Worm (Caenorhabditis elegans) whole organism, L2 larva: Measurements from ENCODE around the gene col-157.
"Not testable (repeated sequence)": the region's sequence is repeated elsewhere in the genome, so short reads cannot be mapped to it uniquely, and the experiment has no call there.

Experiments used
- C34F6.9 ChIP-seq: fragments of 150-350 bp; optimal IDR thresholded peaks from 2 replicates; lab custom pipeline; 2014; ENCODE audit warnings: missing biosample characterization, missing genetic modification characterization
- F13H6.1 ChIP-seq: sonication (generic microtip); optimal IDR thresholded peaks from 2 replicates; lab custom pipeline; 2016; ENCODE audit warnings: missing genetic modification characterization, missing compliant biosample characterization
- R02D3.7 ChIP-seq: fragments of 150-350 bp; optimal IDR thresholded peaks from 2 replicates; lab custom pipeline; 2014; ENCODE audit warnings: missing biosample characterization, missing genetic modification characterization
- ZK546.5 ChIP-seq: sonication (generic microtip); optimal IDR thresholded peaks from 2 replicates; lab custom pipeline; 2017; ENCODE audit warnings: missing biosample characterization, missing genetic modification characterization
- aly-2 ChIP-seq: fragments of 150-350 bp; optimal IDR thresholded peaks from 2 replicates; lab custom pipeline; 2014; ENCODE audit warnings: missing biosample characterization, missing genetic modification characterization
- blmp-1 ChIP-seq: sonication (generic microtip); optimal IDR thresholded peaks from 2 replicates; lab custom pipeline; 2017; ENCODE audit warnings: missing genetic modification characterization, mild to moderate bottlenecking, missing compliant biosample characterization, antibody characterized with exemption, moderate library complexity; ENCODE audit not compliant: insufficient read depth
- crh-2 ChIP-seq: sonication (generic microtip); optimal IDR thresholded peaks from 2 replicates; lab custom pipeline; 2017; ENCODE audit warnings: missing biosample characterization, missing genetic modification characterization
- dmd-4 ChIP-seq: sonication (generic microtip); optimal IDR thresholded peaks from 2 replicates; lab custom pipeline; 2017; ENCODE audit warnings: missing biosample characterization, missing genetic modification characterization
- elt-1 ChIP-seq: fragments of 150-350 bp; optimal IDR thresholded peaks from 2 replicates; lab custom pipeline; 2014; ENCODE audit warnings: missing biosample characterization, missing genetic modification characterization
- elt-3 ChIP-seq: sonication (generic microtip); optimal IDR thresholded peaks from 2 replicates; lab custom pipeline; 2017; ENCODE audit warnings: missing biosample characterization, missing genetic modification characterization
- fos-1 ChIP-seq: fragments of 150-350 bp; optimal IDR thresholded peaks from 2 replicates; lab custom pipeline; 2014; ENCODE audit warnings: missing biosample characterization, missing genetic modification characterization
- gmeb-1 ChIP-seq: fragments of 150-350 bp; optimal IDR thresholded peaks from 2 replicates; lab custom pipeline; 2014; ENCODE audit warnings: missing biosample characterization, missing genetic modification characterization
- lin-11 ChIP-seq: fragments of 150-350 bp; sonication (generic microtip); optimal IDR thresholded peaks from 2 replicates; lab custom pipeline; 2014; ENCODE audit warnings: missing biosample characterization, missing genetic modification characterization, inconsistent platforms, mixed read lengths
- lin-13 ChIP-seq: fragments of 150-350 bp; optimal IDR thresholded peaks from 2 replicates; lab custom pipeline; 2014; ENCODE audit warnings: missing biosample characterization, missing genetic modification reagents, missing genetic modification characterization
- lin-39 ChIP-seq: fragments of 150-350 bp; optimal IDR thresholded peaks from 2 replicates; lab custom pipeline; 2014; ENCODE audit warnings: missing biosample characterization, missing genetic modification reagents, missing genetic modification characterization
- lsy-2 ChIP-seq, 2 experiments: fragments of 150-350 bp in 1 of 2; sonication (generic microtip) in 1 of 2; optimal IDR thresholded peaks; 2 replicates each; lab custom pipeline; 2014 to 2017; ENCODE audit warnings: missing biosample characterization in 2 of 2, missing genetic modification characterization in 2 of 2
- mab-5 ChIP-seq: fragments of 150-350 bp; optimal IDR thresholded peaks from 2 replicates; lab custom pipeline; 2014; ENCODE audit warnings: missing biosample characterization, missing genetic modification characterization
- mdl-1 ChIP-seq, 2 experiments: fragments of 150-350 bp in 1 of 2; sonication (generic microtip) in 1 of 2; optimal IDR thresholded peaks; 2 replicates each; lab custom pipeline; 2017; ENCODE audit warnings: missing biosample characterization in 2 of 2, missing genetic modification characterization in 2 of 2
- nhr-129 ChIP-seq: fragments of 150-350 bp; optimal IDR thresholded peaks from 2 replicates; lab custom pipeline; 2014; ENCODE audit warnings: missing biosample characterization, missing genetic modification characterization
- nhr-21 ChIP-seq: fragments of 150-350 bp; optimal IDR thresholded peaks from 2 replicates; lab custom pipeline; 2014; ENCODE audit warnings: missing biosample characterization, missing genetic modification characterization
- nhr-25 ChIP-seq: fragments of 150-350 bp; sonication (generic microtip); optimal IDR thresholded peaks from 3 replicates; lab custom pipeline; 2014; ENCODE audit warnings: missing biosample characterization, missing genetic modification characterization
- nhr-6 ChIP-seq: fragments of 150-350 bp; optimal IDR thresholded peaks from 2 replicates; lab custom pipeline; 2014; ENCODE audit warnings: missing biosample characterization, missing genetic modification characterization
- nhr-77 ChIP-seq: fragments of 150-350 bp; optimal IDR thresholded peaks from 2 replicates; lab custom pipeline; 2014; ENCODE audit warnings: missing biosample characterization, missing genetic modification characterization
- peb-1 ChIP-seq: fragments of 150-350 bp; optimal IDR thresholded peaks from 2 replicates; lab custom pipeline; 2014; ENCODE audit warnings: missing biosample characterization, missing genetic modification characterization
- sem-4 ChIP-seq: fragments of 150-350 bp; optimal IDR thresholded peaks from 2 replicates; lab custom pipeline; 2014; ENCODE audit warnings: missing biosample characterization, missing genetic modification reagents, missing genetic modification characterization
- skn-1 ChIP-seq: sonication (generic microtip); optimal IDR thresholded peaks from 2 replicates; lab custom pipeline; 2017; ENCODE audit warnings: missing biosample characterization, missing genetic modification characterization
- sma-3 ChIP-seq: sonication (generic microtip); optimal IDR thresholded peaks from 2 replicates; lab custom pipeline; 2016; ENCODE audit warnings: missing genetic modification reagents, missing genetic modification characterization, missing compliant biosample characterization
- sma-9 ChIP-seq, 2 experiments: fragments of 150-350 bp in 1 of 2; sonication (generic microtip) in 1 of 2; optimal IDR thresholded peaks; 2 replicates each; lab custom pipeline; 2014 to 2016; ENCODE audit warnings: missing genetic modification characterization in 2 of 2, mild to moderate bottlenecking in 1 of 2, missing biosample characterization in 1 of 2, missing compliant biosample characterization in 1 of 2, missing genetic modification reagents in 1 of 2, moderate library complexity in 1 of 2
- snpc-4 ChIP-seq: fragments of 150-350 bp; optimal IDR thresholded peaks from 2 replicates; lab custom pipeline; 2014; ENCODE audit warnings: missing biosample characterization, missing genetic modification characterization
- unc-55 ChIP-seq: fragments of 150-350 bp; sonication (generic microtip); optimal IDR thresholded peaks from 3 replicates; lab custom pipeline; 2014; ENCODE audit warnings: missing biosample characterization, missing genetic modification reagents, missing genetic modification characterization
- zag-1 ChIP-seq: fragments of 150-350 bp; optimal IDR thresholded peaks from 2 replicates; lab custom pipeline; 2014; ENCODE audit warnings: missing biosample characterization, missing genetic modification characterization

The col-157 gene

DNA sequence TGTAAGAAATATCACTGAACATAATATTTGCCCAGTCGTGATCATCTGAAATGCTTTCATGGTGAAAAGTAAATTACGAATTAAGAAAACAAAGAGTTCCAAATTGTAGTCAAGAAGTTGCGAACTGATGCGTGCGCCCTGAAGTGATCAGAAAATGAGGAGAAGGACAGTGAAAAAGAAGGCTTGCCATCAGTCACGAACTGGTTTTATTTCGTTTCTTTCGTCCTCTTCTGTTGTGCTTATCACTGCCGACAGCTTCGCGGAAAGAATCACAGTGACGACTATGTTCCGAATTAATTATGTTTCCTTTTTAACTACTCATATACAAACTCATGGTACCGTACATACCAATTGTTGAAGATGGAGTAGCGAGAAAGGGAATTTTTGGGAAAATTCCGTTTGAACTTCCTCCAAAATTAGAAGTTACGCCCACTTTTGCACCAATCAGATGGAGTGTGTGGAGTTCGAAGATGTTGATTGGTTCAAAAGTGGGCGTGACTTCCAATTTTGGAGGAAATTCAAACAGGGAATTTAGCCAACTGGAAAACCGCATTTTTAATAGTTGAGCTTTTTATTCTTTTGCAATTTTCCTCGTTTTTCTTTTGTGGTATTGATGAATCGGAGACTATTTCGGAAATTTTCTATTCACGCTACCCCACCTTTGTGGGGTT lies 19.4 kb downstream of the col-157 start, which contains the start of gene C55A6.12:
TSS of gene C55A6.12 (minus strand) at position 51 of the 671 bp plus-strand sequence.
- no peak for TF ChIP-seq R02D3.7
- TF ChIP-seq gmeb-1 (tag; lab: Kevin White, UChicago), result peak; percentile 10
- TF ChIP-seq, all 48 proteins: peak for 1

DNA sequence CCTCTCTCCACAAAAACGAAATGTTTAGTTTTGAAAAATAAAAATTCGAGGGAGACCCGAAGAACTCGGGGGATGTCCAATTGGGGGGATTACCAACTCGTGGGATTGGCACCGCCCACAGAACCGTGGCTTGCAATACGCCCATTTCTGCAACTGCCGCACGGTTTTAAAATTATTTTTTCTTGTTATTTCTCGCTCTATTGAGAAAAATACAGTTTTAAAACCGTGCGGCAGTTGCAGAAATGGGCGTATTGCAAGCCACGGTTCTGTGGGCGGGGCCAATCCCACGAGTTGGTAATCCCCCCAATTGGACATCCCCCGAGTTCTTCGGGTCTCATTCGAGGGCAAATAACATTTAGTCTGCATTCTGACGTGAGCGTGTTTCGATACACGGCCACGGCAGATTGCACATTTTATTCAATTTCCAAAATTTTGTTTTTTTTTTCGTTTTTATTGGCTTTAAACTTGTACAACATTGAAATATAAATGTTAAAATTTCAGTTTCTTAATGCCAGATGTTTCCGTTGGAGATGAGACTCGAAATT lies 21.1 kb downstream of the col-157 start, which contains the start of the genes C55A6.1 and C55A6.10:
TSS of gene C55A6.1 (minus strand) at position 116 of the 545 bp plus-strand sequence.
TSS of gene C55A6.10 (plus strand) at position 495 of the 545 bp plus-strand sequence.
- TF ChIP-seq unc-55 (GFP tag; lab: Kevin White, UChicago), result peak; percentile 66
- TF ChIP-seq nhr-6, result peak; percentile 18
- TF ChIP-seq lin-13 (GFP tag; lab: Kevin White, UChicago), result peak; percentile 69
- peak; percentile 40 for TF ChIP-seq nhr-21 (tag; lab: Kevin White, UChicago)
- peak in 1 of 2 experiments; percentile 8 for TF ChIP-seq mdl-1 (tag; optimal IDR thresholded peaks at IDR 0.05; lab: Kevin White, UChicago)
- peak; percentile 59 for TF ChIP-seq gmeb-1 (tag; lab: Kevin White, UChicago)
- peak; percentile 63 for TF ChIP-seq C34F6.9 (tag; lab: Kevin White, UChicago)
- peak; percentile 69 for TF ChIP-seq sma-9 (GFP tag; optimal IDR thresholded peaks at IDR 0.05; lab: Kevin White, UChicago)
- not testable (repeated sequence) for TF ChIP-seq sma-9 (tag; optimal IDR thresholded peaks at IDR 0.05; lab: Kevin White, UChicago)
- TF ChIP-seq sma-3 (GFP tag; lab: Kevin White, UChicago), result peak; percentile 83
- peak; percentile 46 for TF ChIP-seq sem-4 (tag; lab: Kevin White, UChicago)
- TF ChIP-seq nhr-129, result peak; percentile 54
- peak; percentile 73 for TF ChIP-seq crh-2
- peak; percentile 34 to 73 for TF ChIP-seq lsy-2 (tag; optimal IDR thresholded peaks at IDR 0.05; lab: Kevin White, UChicago)
- TF ChIP-seq fos-1 (tag; lab: Kevin White, UChicago), result peak; percentile 25
- TF ChIP-seq nhr-25, result peak; percentile 74
- peak; percentile 2 for TF ChIP-seq zag-1 (tag; lab: Kevin White, UChicago)
- TF ChIP-seq lin-11, result peak; percentile 70
- TF ChIP-seq blmp-1, result peak; percentile 10
- TF ChIP-seq F13H6.1 (tag; lab: Kevin White, UChicago), result peak; percentile 85

DNA sequence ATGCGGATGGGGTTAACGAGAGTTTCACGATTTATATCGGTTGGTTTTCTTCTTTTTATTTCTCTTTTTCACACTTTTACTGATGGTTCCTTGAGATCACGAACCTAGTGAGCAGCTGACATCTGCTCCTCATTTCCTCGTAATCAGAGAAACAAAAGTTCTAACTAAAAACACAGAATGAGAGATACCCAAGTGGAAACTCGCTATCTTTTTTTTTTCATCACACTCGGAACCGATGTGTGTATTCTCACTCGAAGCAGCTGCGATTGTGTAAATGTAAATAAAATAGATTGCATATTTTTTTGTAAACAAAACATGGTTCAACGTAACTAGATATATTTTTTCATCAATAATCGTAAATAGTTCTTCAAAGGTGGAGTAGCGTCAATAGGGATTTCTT lies 22.5 kb downstream of the col-157 start:
- no peak for TF ChIP-seq gmeb-1 (tag; lab: Kevin White, UChicago)
- TF ChIP-seq nhr-129, result peak; percentile 46
- peak; percentile 52 for TF ChIP-seq sma-9 (GFP tag; optimal IDR thresholded peaks at IDR 0.05; lab: Kevin White, UChicago)
- no peak for TF ChIP-seq sma-9 (tag; optimal IDR thresholded peaks at IDR 0.05; lab: Kevin White, UChicago)
- no peak for TF ChIP-seq dmd-4 (tag; lab: Kevin White, UChicago)
- peak; percentile 80 for TF ChIP-seq F13H6.1 (tag; lab: Kevin White, UChicago)
- no peak for TF ChIP-seq nhr-77 (tag; lab: Kevin White, UChicago)
- no peak for TF ChIP-seq skn-1 (tag; lab: Kevin White, UChicago)
- peak; percentile 44 for TF ChIP-seq C34F6.9 (tag; lab: Kevin White, UChicago)
- peak in 1 of 2 experiments; percentile 36 for TF ChIP-seq lsy-2 (tag; optimal IDR thresholded peaks at IDR 0.05; lab: Kevin White, UChicago)

DNA sequence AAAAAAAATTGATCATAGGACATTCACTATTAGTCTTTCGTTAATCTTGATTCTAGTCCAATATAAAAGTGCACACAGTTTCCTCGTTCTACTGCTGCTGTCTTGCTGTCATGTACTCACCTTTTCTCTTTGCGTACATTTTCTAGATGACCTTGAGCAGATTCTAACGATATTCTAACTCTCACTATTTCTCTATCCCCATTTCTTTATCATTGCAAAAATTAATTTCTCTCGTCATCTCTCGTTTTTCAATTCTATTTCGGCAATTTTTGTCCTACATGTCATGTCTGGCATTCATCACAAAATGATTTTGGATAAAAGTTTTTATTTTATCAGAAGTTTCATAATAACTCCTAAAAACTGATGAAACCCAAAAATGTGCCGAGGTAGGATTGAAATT lies 24.9 kb downstream of the col-157 start, which contains the start of gene ttll-5:
TSS of gene ttll-5 (plus strand) at position 288 of the 400 bp plus-strand sequence.
- TF ChIP-seq lin-39 (no peak), gmeb-1 (tag; lab: Kevin White, UChicago) (no peak), mab-5 (no peak), peb-1 (tag; lab: Kevin White, UChicago) (no peak), fos-1 (tag; lab: Kevin White, UChicago) (peak; percentile 35), crh-2 (no peak), blmp-1 (peak; percentile 70), aly-2 (tag; lab: Kevin White, UChicago) (no peak), nhr-21 (tag; lab: Kevin White, UChicago) (no peak), C34F6.9 (tag; lab: Kevin White, UChicago) (no peak), nhr-25 (peak; percentile 66), snpc-4 (tag; lab: Kevin White, UChicago) (no peak), elt-3 (tag; lab: Kevin White, UChicago) (no peak), nhr-6 (no peak), elt-1 (no peak), zag-1 (tag; lab: Kevin White, UChicago) (no peak), sem-4 (tag; lab: Kevin White, UChicago) (no peak), R02D3.7 (no peak), sma-9 (GFP tag; optimal IDR thresholded peaks at IDR 0.05; lab: Kevin White, UChicago) (peak; percentile 87), sma-9 (tag; optimal IDR thresholded peaks at IDR 0.05; lab: Kevin White, UChicago) (no peak), sma-3 (GFP tag; lab: Kevin White, UChicago) (peak; percentile 12), ZK546.5 (tag; lab: Kevin White, UChicago) (no peak)
